Fruit fly (Drosophila melanogaster) whole organism, embryonic: ENCODE measurements around the gene CSN1b.

Experiments used
- BtbVII ChIP-seq: fragments of 200-800 bp; sonication (Bioruptor generic); optimal IDR thresholded peaks from 3 replicates; lab custom pipeline; 2017; ENCODE audit warnings: missing biosample characterization, mild to moderate bottlenecking, missing genetic modification characterization
- CG10147 ChIP-seq: fragments of 200-800 bp; sonication (Bioruptor generic); optimal IDR thresholded peaks from 2 replicates; lab custom pipeline; 2019; ENCODE audit warnings: missing biosample characterization, mild to moderate bottlenecking, missing genetic modification characterization, moderate library complexity
- CG10462 ChIP-seq: fragments of 200-800 bp; sonication (Bioruptor generic); optimal IDR thresholded peaks from 2 replicates; lab custom pipeline; 2016; ENCODE audit warnings: missing biosample characterization, missing genetic modification characterization
- CG11247 ChIP-seq: fragments of 200-800 bp; sonication (Bioruptor generic); IDR thresholded peaks from 2 replicates; pipeline ENCODE4 v1.3.6; 2022; ENCODE audit warnings: missing biosample characterization, missing genetic modification characterization
- CG14050 ChIP-seq: fragments of 200-800 bp; sonication (Bioruptor generic); IDR thresholded peaks from 3 replicates; pipeline ENCODE4 v1.3.6; 2022; ENCODE audit warnings: missing biosample characterization, missing genetic modification characterization
- CG14965 ChIP-seq: fragments of 200-800 bp; sonication (Bioruptor generic); optimal IDR thresholded peaks from 2 replicates; lab custom pipeline; 2016; ENCODE audit warnings: missing biosample characterization, missing genetic modification characterization, borderline replicate concordance
- CG1603 ChIP-seq: fragments of 200-800 bp; sonication (Bioruptor generic); optimal IDR thresholded peaks from 2 replicates; lab custom pipeline; 2019; ENCODE audit warnings: missing biosample characterization, mild to moderate bottlenecking, missing genetic modification characterization, moderate library complexity
- CG17359 ChIP-seq: fragments of 200-800 bp; sonication (Bioruptor generic); optimal IDR thresholded peaks from 3 replicates; lab custom pipeline; 2018; ENCODE audit warnings: missing biosample characterization, mild to moderate bottlenecking, missing genetic modification characterization, moderate library complexity
- CG18599 ChIP-seq: fragments of 200-800 bp; sonication (Bioruptor generic); optimal IDR thresholded peaks from 3 replicates; lab custom pipeline; 2017; ENCODE audit warnings: missing biosample characterization, missing genetic modification characterization, mild to moderate bottlenecking, moderate library complexity, missing genetic modification reagents
- CG18619 ChIP-seq: fragments of 200-800 bp; sonication (Bioruptor generic); optimal IDR thresholded peaks from 3 replicates; lab custom pipeline; 2017; ENCODE audit warnings: missing biosample characterization, mild to moderate bottlenecking, missing genetic modification characterization
- CG18764 ChIP-seq: fragments of 200-800 bp; sonication (Bioruptor generic); optimal IDR thresholded peaks from 3 replicates; lab custom pipeline; 2016; ENCODE audit warnings: missing biosample characterization, missing genetic modification characterization
- CG2116 ChIP-seq: fragments of 200-800 bp; sonication (Bioruptor generic); optimal IDR thresholded peaks from 3 replicates; lab custom pipeline; 2018; ENCODE audit warnings: missing biosample characterization, mild to moderate bottlenecking, missing genetic modification characterization
- CG4328 ChIP-seq: fragments of 200-800 bp; sonication (Bioruptor generic); optimal IDR thresholded peaks from 3 replicates; lab custom pipeline; 2017; ENCODE audit warnings: missing biosample characterization, missing genetic modification reagents, missing genetic modification characterization
- CG4404 ChIP-seq: fragments of 200-800 bp; sonication (Bioruptor generic); IDR thresholded peaks from 2 replicates; pipeline ENCODE4 v1.3.6; 2022; ENCODE audit warnings: missing biosample characterization, missing genetic modification characterization
- CG6272 ChIP-seq: fragments of 200-800 bp; sonication (Bioruptor generic); IDR thresholded peaks from 2 replicates; pipeline ENCODE4 v1.3.6; 2022; ENCODE audit warnings: missing biosample characterization, missing genetic modification characterization
- CG7372 ChIP-seq: fragments of 200-800 bp; sonication (Bioruptor generic); IDR thresholded peaks from 2 replicates; pipeline ENCODE4 v1.3.6; 2022; ENCODE audit warnings: missing biosample characterization, missing genetic modification characterization
- CG8359 ChIP-seq: fragments of 200-800 bp; sonication (Bioruptor generic); optimal IDR thresholded peaks from 2 replicates; lab custom pipeline; 2017; ENCODE audit warnings: missing biosample characterization, mild to moderate bottlenecking, missing genetic modification characterization, borderline replicate concordance
- CHES-1-like ChIP-seq: fragments of 200-800 bp; sonication (Bioruptor generic); optimal IDR thresholded peaks from 2 replicates; lab custom pipeline; 2016; ENCODE audit warnings: missing biosample characterization, missing genetic modification characterization
- Deaf1 ChIP-seq: fragments of 200-800 bp; optimal IDR thresholded peaks from 3 replicates; lab custom pipeline; 2019; ENCODE audit warnings: missing biosample characterization, mild to moderate bottlenecking, missing genetic modification characterization, moderate library complexity
- Dll ChIP-seq: fragments of 200-800 bp; sonication (Bioruptor generic); IDR thresholded peaks from 4 replicates; pipeline ENCODE4 v1.3.6; 2022; ENCODE audit warnings: missing biosample characterization, missing genetic modification characterization; ENCODE audit not compliant: partially characterized antibody
- Gug ChIP-seq: fragments of 200-800 bp; sonication (Bioruptor generic); IDR thresholded peaks from 4 replicates; pipeline ENCODE4 v1.3.6; 2022; ENCODE audit warnings: missing biosample characterization, missing genetic modification characterization
- HLH4C ChIP-seq: fragments of 200-800 bp; sonication (Bioruptor generic); IDR thresholded peaks from 3 replicates; pipeline ENCODE4 v1.3.6; 2022; ENCODE audit warnings: missing biosample characterization, missing genetic modification characterization; ENCODE audit not compliant: partially characterized antibody
- Hsf ChIP-seq: fragments of 200-800 bp; sonication (Bioruptor generic); optimal IDR thresholded peaks from 3 replicates; lab custom pipeline; 2016; ENCODE audit warnings: missing biosample characterization, missing genetic modification characterization
- Nf-YC ChIP-seq: fragments of 200-800 bp; optimal IDR thresholded peaks from 3 replicates; lab custom pipeline; 2019; ENCODE audit warnings: missing biosample characterization, mild to moderate bottlenecking, missing genetic modification characterization, moderate library complexity
- NfI ChIP-seq: fragments of 200-800 bp; sonication (Bioruptor generic); optimal IDR thresholded peaks from 3 replicates; lab custom pipeline; 2018; ENCODE audit warnings: missing biosample characterization, mild to moderate bottlenecking, missing genetic modification characterization, moderate library complexity
- Optix ChIP-seq: fragments of 200-800 bp; sonication (Bioruptor generic); IDR thresholded peaks from 3 replicates; pipeline ENCODE4 v1.3.6; 2022; ENCODE audit warnings: missing biosample characterization, missing genetic modification characterization
- Rx ChIP-seq: fragments of 200-800 bp; sonication (Bioruptor generic); IDR thresholded peaks from 2 replicates; pipeline ENCODE4 v1.3.6; 2022; ENCODE audit warnings: missing biosample characterization, missing genetic modification characterization
- Scr ChIP-seq: fragments of 200-800 bp; sonication (Bioruptor generic); IDR thresholded peaks from 2 replicates; pipeline ENCODE4 v1.3.6; 2022; ENCODE audit warnings: missing biosample characterization, missing genetic modification characterization; ENCODE audit not compliant: partially characterized antibody
- Side ChIP-seq: fragments of 200-800 bp; sonication (Bioruptor generic); optimal IDR thresholded peaks from 2 replicates; lab custom pipeline; 2016; ENCODE audit warnings: missing biosample characterization, missing genetic modification characterization
- Ssrp ChIP-seq: fragments of 200-800 bp; sonication (Bioruptor generic); optimal IDR thresholded peaks from 2 replicates; lab custom pipeline; 2018; ENCODE audit warnings: missing biosample characterization, mild to moderate bottlenecking, missing genetic modification characterization, moderate library complexity
- Xrp1 ChIP-seq: fragments of 200-800 bp; sonication (Bioruptor generic); IDR thresholded peaks from 2 replicates; pipeline ENCODE4 v1.3.6; 2022; ENCODE audit warnings: missing biosample characterization, missing genetic modification characterization
- ato ChIP-seq: fragments of 200-800 bp; sonication (Bioruptor generic); IDR thresholded peaks from 2 replicates; pipeline ENCODE4 v1.3.6; 2022; ENCODE audit warnings: missing biosample characterization, missing genetic modification characterization; ENCODE audit not compliant: partially characterized antibody
- bowl ChIP-seq: fragments of 200-800 bp; sonication (Bioruptor generic); IDR thresholded peaks from 2 replicates; pipeline ENCODE4 v1.3.6; 2022; ENCODE audit warnings: missing biosample characterization, missing genetic modification characterization
- bsh ChIP-seq, 2 experiments: fragments of 200-800 bp; sonication (Bioruptor generic); optimal IDR thresholded peaks; 2 replicates each; lab custom pipeline; 2017 to 2018; ENCODE audit warnings: mild to moderate bottlenecking in 2 of 2, missing biosample characterization in 2 of 2, missing genetic modification characterization in 2 of 2, moderate library complexity in 1 of 2
- chif ChIP-seq, 2 experiments: fragments of 200-800 bp; sonication (Bioruptor generic); optimal IDR thresholded peaks; 3 replicates each; lab custom pipeline; 2016; ENCODE audit warnings: missing biosample characterization in 2 of 2, missing genetic modification characterization in 2 of 2
- da ChIP-seq: fragments of 200-800 bp; sonication (Bioruptor generic); optimal IDR thresholded peaks from 2 replicates; lab custom pipeline; 2016; ENCODE audit warnings: missing biosample characterization, missing genetic modification characterization
- dpn ChIP-seq, 2 experiments: fragments of 200-800 bp; sonication (Bioruptor generic); optimal IDR thresholded peaks; 3 replicates each; lab custom pipeline; 2016; ENCODE audit warnings: missing biosample characterization in 2 of 2, missing genetic modification characterization in 2 of 2
- fd64A ChIP-seq: fragments of 200-800 bp; sonication (Bioruptor generic); optimal IDR thresholded peaks from 3 replicates; lab custom pipeline; 2018; ENCODE audit warnings: missing biosample characterization, mild to moderate bottlenecking, missing genetic modification characterization
- hb ChIP-seq: fragments of 200-800 bp; sonication (Bioruptor generic); IDR thresholded peaks from 3 replicates; pipeline ENCODE4 v1.3.6; 2022; ENCODE audit warnings: missing biosample characterization, missing genetic modification characterization; ENCODE audit not compliant: partially characterized antibody
- kni ChIP-seq: fragments of 200-800 bp; sonication (Bioruptor generic); optimal IDR thresholded peaks from 3 replicates; lab custom pipeline; 2017; ENCODE audit warnings: mild to moderate bottlenecking, missing biosample characterization, missing genetic modification reagents, missing genetic modification characterization
- lab ChIP-seq: fragments of 200-800 bp; sonication (Bioruptor generic); optimal IDR thresholded peaks from 3 replicates; lab custom pipeline; 2017; ENCODE audit warnings: missing biosample characterization, missing genetic modification characterization, mild to moderate bottlenecking, moderate library complexity, missing genetic modification reagents
- pzg ChIP-seq: fragments of 200-800 bp; sonication (Bioruptor generic); optimal IDR thresholded peaks from 3 replicates; lab custom pipeline; 2018; ENCODE audit warnings: missing biosample characterization, mild to moderate bottlenecking, missing genetic modification characterization, moderate library complexity
- ro ChIP-seq: fragments of 200-800 bp; sonication (Bioruptor generic); IDR thresholded peaks from 2 replicates; pipeline ENCODE4 v1.3.6; 2022; ENCODE audit warnings: missing biosample characterization, missing genetic modification characterization
- sd ChIP-seq: fragments of 200-800 bp; sonication (Bioruptor generic); optimal IDR thresholded peaks from 3 replicates; lab custom pipeline; 2018; ENCODE audit warnings: missing biosample characterization, mild to moderate bottlenecking, missing genetic modification characterization, moderate library complexity
- sisA ChIP-seq: fragments of 200-800 bp; sonication (Bioruptor generic); IDR thresholded peaks from 2 replicates; pipeline ENCODE4 v1.3.6; 2022; ENCODE audit warnings: missing biosample characterization, missing genetic modification characterization
- sr ChIP-seq: fragments of 200-800 bp; sonication (Bioruptor generic); IDR thresholded peaks from 3 replicates; pipeline ENCODE4 v1.3.6; 2022; ENCODE audit warnings: missing biosample characterization, missing genetic modification characterization
- stwl ChIP-seq: fragments of 200-800 bp; sonication (Bioruptor generic); optimal IDR thresholded peaks from 3 replicates; lab custom pipeline; 2018; ENCODE audit warnings: missing biosample characterization, mild to moderate bottlenecking, missing genetic modification characterization, moderate library complexity
- tap ChIP-seq: fragments of 200-800 bp; optimal IDR thresholded peaks from 3 replicates; lab custom pipeline; 2019; ENCODE audit warnings: missing biosample characterization, mild to moderate bottlenecking, missing genetic modification characterization, moderate library complexity
- tgo ChIP-seq: fragments of 200-800 bp; sonication (Bioruptor generic); IDR thresholded peaks from 3 replicates; pipeline ENCODE4 v1.3.6; 2022; ENCODE audit warnings: missing biosample characterization, missing genetic modification characterization
- tup ChIP-seq: fragments of 200-800 bp; sonication (Bioruptor generic); optimal IDR thresholded peaks from 2 replicates; lab custom pipeline; 2016; ENCODE audit warnings: missing biosample characterization, mild to moderate bottlenecking, missing genetic modification characterization, moderate library complexity
- usp ChIP-seq: fragments of >200 bp; optimal IDR thresholded peaks from 2 replicates; lab custom pipeline; 2017; ENCODE audit warnings: missing biosample characterization, missing genetic modification characterization

Gene CSN1b

DNA sequence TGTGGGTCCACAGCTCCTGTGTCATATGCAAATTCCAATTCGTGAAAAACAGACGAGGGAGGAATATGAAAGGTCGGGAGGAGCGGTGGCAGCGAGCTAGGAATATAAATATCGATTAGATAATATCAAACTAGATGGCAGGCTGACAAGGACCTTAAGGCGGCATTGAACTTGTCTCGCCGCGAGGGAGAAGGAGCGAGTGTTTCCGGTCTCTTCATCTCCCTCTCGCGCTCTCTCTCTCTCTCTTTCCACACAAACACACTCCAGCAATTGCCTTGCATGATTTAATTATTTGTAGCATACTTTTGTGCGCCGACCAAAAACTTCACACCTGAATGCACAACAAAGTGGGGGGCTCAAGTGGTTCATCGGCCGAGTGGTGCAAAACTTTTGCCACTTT is 42.2 kb upstream of the CSN1b start (continued):
- no peak for TF ChIP-seq CHES-1-like (GFP tag; lab: Kevin White, UChicago)
- TF ChIP-seq da: no peak
- TF ChIP-seq Dll (GFP tag; lab: Robert Waterston, UW): no peak
- TF ChIP-seq CG10147 (GFP tag; lab: Kevin White, UChicago): no peak
- peak; percentile 32 for TF ChIP-seq stwl (tag; lab: Kevin White, UChicago)
- no peak for TF ChIP-seq CG8359 (GFP tag; lab: Kevin White, UChicago)
- TF ChIP-seq CG2116: no peak
- no peak for TF ChIP-seq CG14965 (GFP tag; lab: Kevin White, UChicago)
- no peak for TF ChIP-seq Side (GFP tag; lab: Kevin White, UChicago)
- TF ChIP-seq CG18599 (GFP tag; lab: Kevin White, UChicago): no peak
- TF ChIP-seq tap (tag; lab: Kevin White, UChicago): no peak
- no peak for TF ChIP-seq CG6272 (GFP tag; lab: Robert Waterston, UW)
- no peak for TF ChIP-seq HLH4C (GFP tag; lab: Robert Waterston, UW)
- peak; percentile 19 for TF ChIP-seq CG1603 (tag; lab: Kevin White, UChicago)
- TF ChIP-seq BtbVII (GFP tag; lab: Kevin White, UChicago): no peak
- TF ChIP-seq ato: no peak
- no peak for TF ChIP-seq Rx (GFP tag; lab: Robert Waterston, UW)
- no peak for TF ChIP-seq CG10462
- no peak for TF ChIP-seq bowl (GFP tag; lab: Robert Waterston, UW)
- TF ChIP-seq CG18764 (GFP tag; lab: Kevin White, UChicago): no peak
- no peak for TF ChIP-seq sr (GFP tag; lab: Robert Waterston, UW)
- TF ChIP-seq Scr (GFP tag; lab: Robert Waterston, UW): no peak
- no peak for TF ChIP-seq sisA (GFP tag; lab: Robert Waterston, UW)
- TF ChIP-seq CG17359 (tag; lab: Kevin White, UChicago): no peak
- no peak for TF ChIP-seq sd (tag; lab: Kevin White, UChicago)
- no peak for TF ChIP-seq dpn (GFP tag; optimal IDR thresholded peaks at IDR 0.05; lab: Kevin White, UChicago)
- TF ChIP-seq Gug (GFP tag; lab: Robert Waterston, UW): no peak
- TF ChIP-seq Nf-YC (tag; lab: Kevin White, UChicago): no peak
- no peak for TF ChIP-seq Xrp1 (GFP tag; lab: Robert Waterston, UW)
- TF ChIP-seq bsh (GFP tag; optimal IDR thresholded peaks at IDR 0.05; lab: Kevin White, UChicago): no peak
- no peak for TF ChIP-seq tup (GFP tag; lab: Kevin White, UChicago)
- no peak for TF ChIP-seq CG11247 (GFP tag; lab: Robert Waterston, UW)
- TF ChIP-seq NfI (GFP tag; lab: Kevin White, UChicago): peak; percentile 4
- peak; percentile 30 for TF ChIP-seq lab (GFP tag; lab: Kevin White, UChicago)
- no peak for TF ChIP-seq Optix (GFP tag; lab: Robert Waterston, UW)
- TF ChIP-seq ro (GFP tag; lab: Robert Waterston, UW): no peak
- TF ChIP-seq fd64A (GFP tag; lab: Kevin White, UChicago): no peak
- TF ChIP-seq pzg (GFP tag; lab: Kevin White, UChicago): no peak
- TF ChIP-seq tgo (GFP tag; lab: Robert Waterston, UW): no peak

DNA sequence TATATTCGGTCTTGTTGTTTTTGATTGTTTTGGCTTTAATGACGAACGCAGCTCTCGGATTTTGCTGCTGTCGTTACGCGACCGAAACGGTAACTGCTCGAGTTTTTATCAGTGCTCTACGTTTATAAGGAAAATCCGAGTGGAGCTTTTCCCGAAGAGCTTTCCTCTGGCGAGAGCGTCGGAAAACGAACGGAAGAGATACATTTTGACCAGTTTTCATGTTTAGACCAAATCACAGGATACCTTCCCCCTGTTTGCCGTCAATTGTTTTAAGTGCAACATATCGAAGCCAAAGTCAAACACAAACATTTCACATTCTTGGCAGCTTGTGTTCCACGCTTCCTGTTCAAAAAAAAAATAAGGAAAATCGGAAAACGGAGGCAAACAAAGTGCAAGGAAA is 41.2 kb upstream of the CSN1b start, which contains the start of gene CG32204:
CG32204 (minus strand) TSS at position 101 of the 400 bp plus-strand sequence.
- no peak for TF ChIP-seq CG18619 (GFP tag; lab: Kevin White, UChicago)
- TF ChIP-seq usp (GFP tag; lab: Kevin White, UChicago): no peak
- no peak for TF ChIP-seq Hsf (GFP tag; lab: Kevin White, UChicago)
- no peak for TF ChIP-seq hb
- no peak for TF ChIP-seq CG4328
- TF ChIP-seq kni (GFP tag; lab: Kevin White, UChicago): no peak
- no peak for TF ChIP-seq bsh (GFP tag; optimal IDR thresholded peaks at IDR 0.05; lab: Kevin White, UChicago)
- TF ChIP-seq CG7372 (GFP tag; lab: Robert Waterston, UW): no peak
- no peak for TF ChIP-seq CG4404 (GFP tag; lab: Robert Waterston, UW)
- TF ChIP-seq CG14050 (GFP tag; lab: Robert Waterston, UW): no peak
- peak; percentile 82 for TF ChIP-seq Deaf1 (tag; lab: Kevin White, UChicago)
- TF ChIP-seq Ssrp (tag; lab: Kevin White, UChicago): no peak
- TF ChIP-seq chif (GFP tag; optimal IDR thresholded peaks at IDR 0.05; lab: Kevin White, UChicago): no peak
